Worm (Caenorhabditis elegans) whole organism, L4 larva: ENCODE data around the gene nbet-1.

Experiments used
- D1046.2 ChIP-seq: fragments of 200-800 bp; sonication (Bioruptor generic); IDR thresholded peaks from 2 replicates; pipeline ENCODE4 v1.3.6; 2022; ENCODE audit warnings: missing genetic modification characterization, missing compliant biosample characterization
- F10B5.3 ChIP-seq: sonication (generic microtip); optimal IDR thresholded peaks from 2 replicates; lab custom pipeline; 2016; ENCODE audit warnings: mild to moderate bottlenecking, missing genetic modification characterization, missing compliant biosample characterization
- F26F4.8 ChIP-seq: fragments of 200-800 bp; sonication (Bioruptor generic); conservative IDR thresholded peaks from 2 replicates; pipeline ENCODE4 v1.3.6; 2022; ENCODE audit warnings: missing genetic modification characterization, missing compliant biosample characterization
- F49E8.2 ChIP-seq: sonication (generic microtip); optimal IDR thresholded peaks from 2 replicates; lab custom pipeline; 2016; ENCODE audit warnings: missing compliant biosample characterization, mild to moderate bottlenecking, missing genetic modification characterization, borderline replicate concordance
- R02D3.7 ChIP-seq: fragments of 150-350 bp; sonication (generic microtip); optimal IDR thresholded peaks from 3 replicates; lab custom pipeline; 2014; ENCODE audit warnings: missing biosample characterization, missing genetic modification characterization
- T20F7.1 ChIP-seq: fragments of 200-800 bp; sonication (Bioruptor generic); optimal IDR thresholded peaks from 2 replicates; lab custom pipeline; 2018; ENCODE audit warnings: mild to moderate bottlenecking, missing genetic modification characterization, missing compliant biosample characterization
- T26A8.4 ChIP-seq: fragments of 200-800 bp; sonication (Bioruptor generic); IDR thresholded peaks from 2 replicates; pipeline ENCODE4 v1.3.6; 2022; ENCODE audit warnings: missing genetic modification characterization, missing compliant biosample characterization
- Y105C5A.15 ChIP-seq: fragments of 200-800 bp; sonication (Bioruptor generic); IDR thresholded peaks from 2 replicates; pipeline ENCODE4 v1.3.6; 2022; ENCODE audit warnings: missing genetic modification characterization, missing compliant biosample characterization
- Y48G9A.11 ChIP-seq: fragments of 200-800 bp; sonication (Bioruptor generic); IDR thresholded peaks from 2 replicates; pipeline ENCODE4 v1.3.6; 2022; ENCODE audit warnings: missing genetic modification reagents, missing genetic modification characterization, missing compliant biosample characterization
- Y75B8A.6 ChIP-seq: fragments of 200-800 bp; sonication (Bioruptor generic); IDR thresholded peaks from 2 replicates; pipeline ENCODE4 v1.3.6; 2022; ENCODE audit warnings: missing genetic modification reagents, missing genetic modification characterization, missing compliant biosample characterization
- ZK546.5 ChIP-seq, 2 experiments: sonication (generic microtip); optimal IDR thresholded peaks; 2 replicates each; lab custom pipeline; 2017; ENCODE audit warnings: missing biosample characterization in 2 of 2, missing genetic modification characterization in 2 of 2
- aha-1 ChIP-seq: fragments of 150-350 bp; peaks from one replicate; lab custom pipeline; 2014; ENCODE audit warnings: missing biosample characterization, missing genetic modification characterization
- aly-2 ChIP-seq: sonication (generic microtip); optimal IDR thresholded peaks from 2 replicates; lab custom pipeline; 2018; ENCODE audit warnings: missing biosample characterization, missing genetic modification characterization
- ces-1 ChIP-seq: fragments of 150-350 bp; sonication (generic microtip); optimal IDR thresholded peaks from 4 replicates; lab custom pipeline; 2014; ENCODE audit warnings: missing biosample characterization, missing genetic modification reagents, missing genetic modification characterization
- cey-2 ChIP-seq: sonication (generic microtip); optimal IDR thresholded peaks from 3 replicates; lab custom pipeline; 2017; ENCODE audit warnings: missing genetic modification characterization, mild to moderate bottlenecking, missing compliant biosample characterization, antibody characterized with exemption, borderline replicate concordance; ENCODE audit not compliant: insufficient read depth
- daf-12 ChIP-seq: fragments of 150-350 bp; optimal IDR thresholded peaks from 2 replicates; lab custom pipeline; 2014; ENCODE audit warnings: missing biosample characterization, missing genetic modification reagents, missing genetic modification characterization
- dve-1 ChIP-seq: sonication (generic microtip); optimal IDR thresholded peaks from 2 replicates; lab custom pipeline; 2017; ENCODE audit warnings: antibody characterized with exemption, mild to moderate bottlenecking, missing genetic modification characterization, missing compliant biosample characterization; ENCODE audit not compliant: insufficient read depth
- egl-43 ChIP-seq: fragments of 200-800 bp; sonication (Bioruptor generic); IDR thresholded peaks from 2 replicates; pipeline ENCODE4 v1.3.6; 2022; ENCODE audit warnings: missing genetic modification reagents, missing genetic modification characterization, missing compliant biosample characterization
- hlh-30 ChIP-seq: sonication (generic microtip); optimal IDR thresholded peaks from 2 replicates; lab custom pipeline; 2017; ENCODE audit warnings: antibody characterized with exemption, mild to moderate bottlenecking, missing genetic modification characterization, missing compliant biosample characterization; ENCODE audit not compliant: insufficient read depth
- lim-7 ChIP-seq: fragments of 200-800 bp; sonication (Bioruptor generic); IDR thresholded peaks from 2 replicates; pipeline ENCODE4 v1.3.6; 2022; ENCODE audit warnings: missing genetic modification characterization, missing compliant biosample characterization
- lin-13 ChIP-seq: fragments of 150-350 bp; optimal IDR thresholded peaks from 2 replicates; lab custom pipeline; 2014; ENCODE audit warnings: missing biosample characterization, missing genetic modification reagents, missing genetic modification characterization
- lin-38 ChIP-seq: fragments of 200-800 bp; sonication (Bioruptor generic); IDR thresholded peaks from 2 replicates; pipeline ENCODE4 v1.3.6; 2022; ENCODE audit warnings: missing genetic modification reagents, missing genetic modification characterization, missing compliant biosample characterization
- lsy-2 ChIP-seq, 2 experiments: fragments of 150-350 bp in 1 of 2; sonication (generic microtip) in 1 of 2; optimal IDR thresholded peaks; 2 replicates each; lab custom pipeline; 2014 to 2017; ENCODE audit warnings: missing biosample characterization in 2 of 2, missing genetic modification characterization in 2 of 2
- madf-5 ChIP-seq, 2 experiments: fragments of 200-800 bp; sonication (Bioruptor generic); IDR thresholded peaks; 2 replicates each; pipeline ENCODE4 v1.3.6; 2022; ENCODE audit warnings: missing compliant biosample characterization in 2 of 2, missing genetic modification characterization in 2 of 2
- mep-1 ChIP-seq: fragments of 150-350 bp; sonication (generic microtip); optimal IDR thresholded peaks from 3 replicates; lab custom pipeline; 2014; ENCODE audit warnings: missing biosample characterization, missing genetic modification characterization
- nhr-237 ChIP-seq: sonication (generic microtip); optimal IDR thresholded peaks from 2 replicates; lab custom pipeline; 2017; ENCODE audit warnings: missing biosample characterization, missing genetic modification characterization
- nhr-48 ChIP-seq: sonication (generic microtip); optimal IDR thresholded peaks from 2 replicates; lab custom pipeline; 2016; ENCODE audit warnings: mild to moderate bottlenecking, missing genetic modification characterization, missing compliant biosample characterization
- saeg-2 ChIP-seq: fragments of 200-800 bp; sonication (Bioruptor generic); IDR thresholded peaks from 2 replicates; pipeline ENCODE4 v1.3.6; 2022; ENCODE audit warnings: missing genetic modification reagents, missing genetic modification characterization, missing compliant biosample characterization
- set-16 ChIP-seq: fragments of 200-800 bp; sonication (Bioruptor generic); IDR thresholded peaks from 2 replicates; pipeline ENCODE4 v1.3.6; 2022; ENCODE audit warnings: missing genetic modification reagents, missing genetic modification characterization, missing compliant biosample characterization
- snpc-1.2 ChIP-seq: fragments of 200-800 bp; sonication (Bioruptor generic); IDR thresholded peaks from 2 replicates; pipeline ENCODE4 v1.3.6; 2022; ENCODE audit warnings: missing genetic modification reagents, missing genetic modification characterization, missing compliant biosample characterization
- snpc-4 ChIP-seq: fragments of 150-350 bp; optimal IDR thresholded peaks from 2 replicates; lab custom pipeline; 2014; ENCODE audit warnings: missing biosample characterization, missing genetic modification characterization
- tag-97 ChIP-seq: fragments of 200-800 bp; sonication (Bioruptor generic); IDR thresholded peaks from 2 replicates; pipeline ENCODE4 v1.3.6; 2022; ENCODE audit warnings: missing genetic modification characterization, missing compliant biosample characterization
- unc-62 ChIP-seq, 3 experiments: fragments of 150-350 bp in 1 of 3; sonication (generic microtip); optimal IDR thresholded peaks in 2 of 3; peaks in 1 of 3; 1 replicate in 1 of 3; 2 replicates in 2 of 3; lab custom pipeline; 2014 to 2017; ENCODE audit warnings: missing biosample characterization in 3 of 3, missing genetic modification characterization in 3 of 3, missing genetic modification reagents in 3 of 3, missing genotype in 1 of 3
- vab-7 ChIP-seq: fragments of 200-800 bp; sonication (Bioruptor generic); IDR thresholded peaks from 2 replicates; pipeline ENCODE4 v1.3.6; 2022; ENCODE audit warnings: missing genetic modification reagents, missing genetic modification characterization, missing compliant biosample characterization
- zfp-2 ChIP-seq: sonication (generic microtip); optimal IDR thresholded peaks from 2 replicates; lab custom pipeline; 2016; ENCODE audit warnings: mild to moderate bottlenecking, missing genetic modification characterization, missing compliant biosample characterization
- zip-11 ChIP-seq: fragments of 200-800 bp; sonication (Bioruptor generic); IDR thresholded peaks from 2 replicates; pipeline ENCODE4 v1.3.6; 2022; ENCODE audit warnings: missing genetic modification characterization, missing compliant biosample characterization
- ztf-7 ChIP-seq: fragments of 150-350 bp; optimal IDR thresholded peaks from 2 replicates; lab custom pipeline; 2014; ENCODE audit warnings: missing biosample characterization, missing genetic modification characterization

Gene nbet-1

ce11 chrIV:5202575-5202974 lies 6.7 kb upstream of the nbet-1 start:
- no peak for TF ChIP-seq F10B5.3 (tag; lab: Kevin White, UChicago)
- TF ChIP-seq unc-62 (GFP tag; optimal IDR thresholded peaks at IDR 0.05 in 1 of 2; lab: Kevin White, UChicago): peak in 1 of 2 experiments; percentile 67
- TF ChIP-seq unc-62 (tag; optimal IDR thresholded peaks at IDR 0.05; lab: Kevin White, UChicago): no peak
- no peak for TF ChIP-seq Y75B8A.6

- TF ChIP-seq Y48G9A.11 (no peak), madf-5 (GFP tag; IDR thresholded peaks at IDR 0.05; lab: Robert Waterston, UW) (no peak), unc-62 (GFP tag; optimal IDR thresholded peaks at IDR 0.05 in 1 of 2; lab: Kevin White, UChicago) (peak in 1 of 2 experiments; percentile 92), unc-62 (tag; optimal IDR thresholded peaks at IDR 0.05; lab: Kevin White, UChicago) (no peak), F26F4.8 (GFP tag; lab: Robert Waterston, UW) (no peak), nhr-48 (no peak)
Measured at ce11 chrIV:5204573-5204972, 4.7 kb upstream of the nbet-1 start, which contains the start of gene tni-4. Gene tni-4 (plus strand): TSS chrIV:5204591.

ce11 chrIV:5206716-5207115 lies 2.6 kb upstream of the nbet-1 start:
- TF ChIP-seq snpc-1.2 (0 out of 2 replicates have a peak, but pooled peaks have one; percentile 20), T20F7.1 (no peak)

ce11 chrIV:5210606-5211005 lies 1.3 kb downstream of the nbet-1 start:
- TF ChIP-seq aly-2 (tag; lab: Kevin White, UChicago) (no peak), lsy-2 (tag; optimal IDR thresholded peaks at IDR 0.05; lab: Kevin White, UChicago) (peak in 1 of 2 experiments; percentile 8), snpc-4 (tag; lab: Kevin White, UChicago) (no peak), cey-2 (tag; lab: Kevin White, UChicago) (no peak), nhr-237 (no peak), D1046.2 (no peak), vab-7 (no peak), Y75B8A.6 (no peak), egl-43 (GFP tag; lab: Robert Waterston, UW) (no peak), F49E8.2 (tag; lab: Kevin White, UChicago) (no peak), tag-97 (no peak), lin-38 (GFP tag; lab: Robert Waterston, UW) (peak; percentile 41), lim-7 (GFP tag; lab: Robert Waterston, UW) (no peak), lin-13 (GFP tag; lab: Kevin White, UChicago) (no peak), daf-12 (tag; lab: Kevin White, UChicago) (no peak), saeg-2 (GFP tag; lab: Robert Waterston, UW) (no peak), ZK546.5 (tag; optimal IDR thresholded peaks at IDR 0.05; lab: Kevin White, UChicago) (no peak), mep-1 (peak; percentile 5), ztf-7 (no peak), ces-1 (no peak), Y105C5A.15 (GFP tag; lab: Robert Waterston, UW) (no peak), dve-1 (tag; lab: Kevin White, UChicago) (no peak), zfp-2 (tag; lab: Kevin White, UChicago) (no peak), nhr-48 (no peak), aha-1 (tag; lab: Kevin White, UChicago) (peak; percentile 53), R02D3.7 (peak; percentile 9), hlh-30 (no peak), T20F7.1 (no peak), zip-11 (GFP tag; lab: Robert Waterston, UW) (no peak), set-16 (GFP tag; lab: Robert Waterston, UW) (no peak), snpc-1.2 (0 out of 2 replicates have a peak, but pooled peaks have one; percentile 43), T26A8.4 (GFP tag; lab: Robert Waterston, UW) (no peak)
- TF ChIP-seq, all 104 proteins: peak for 6
